Worm (Caenorhabditis elegans) whole organism, L4/young adult: Measurements from ENCODE around the gene lsy-27.

Experiments used
- W03F9.2 ChIP-seq: fragments of 150-350 bp; optimal IDR thresholded peaks from 2 replicates; lab custom pipeline; 2014; ENCODE audit warnings: missing biosample characterization, missing genetic modification characterization
- dao-5 ChIP-seq: sonication (generic microtip); optimal IDR thresholded peaks from 2 replicates; lab custom pipeline; 2016; ENCODE audit warnings: missing genotype, missing genetic modification characterization, moderate library complexity, missing compliant biosample characterization
- him-1 ChIP-seq: sonication (generic microtip); optimal IDR thresholded peaks from 2 replicates; lab custom pipeline; 2016; ENCODE audit warnings: missing genotype, missing genetic modification reagents, missing genetic modification characterization, missing compliant biosample characterization

DNA sequence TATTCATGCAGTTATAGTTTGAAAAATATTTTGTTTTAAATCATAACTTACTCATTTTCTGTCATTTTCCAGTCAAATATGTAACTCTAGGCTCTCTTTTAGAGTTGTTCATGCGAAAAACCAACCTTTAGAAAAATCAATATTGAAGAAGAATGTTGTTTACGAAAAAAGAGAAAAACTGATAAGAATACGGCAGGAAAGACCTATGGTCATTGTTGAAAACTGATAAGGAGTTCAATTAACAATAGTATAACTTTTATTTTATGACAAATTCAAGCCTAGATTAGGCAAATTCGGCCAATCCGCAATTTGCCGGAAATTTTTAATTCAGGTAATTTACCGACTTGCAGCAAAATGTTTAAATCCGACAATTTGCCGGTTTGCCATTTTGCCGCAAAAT lies 26.6 kb upstream of the lsy-27 start, which contains the start of gene Y20C6A.1:
- TF ChIP-seq him-1 (tag; lab: Kevin White, UChicago) = no peak
- TF ChIP-seq W03F9.2 (tag; lab: Kevin White, UChicago) = no peak
- TF ChIP-seq dao-5 (tag; lab: Kevin White, UChicago) = no peak
